Fruit fly (Drosophila melanogaster) whole organism, embryonic: Measurements from ENCODE around the gene Cnot4.

Experiments used
- Ada2b ChIP-seq: fragments of 200-800 bp; sonication (Bioruptor generic); IDR thresholded peaks from 2 replicates; pipeline ENCODE4 v1.3.6; 2022; ENCODE audit warnings: missing biosample characterization, missing genetic modification characterization
- Atf3 ChIP-seq: fragments of 200-800 bp; sonication (Bioruptor generic); optimal IDR thresholded peaks from 3 replicates; lab custom pipeline; 2016; ENCODE audit warnings: missing biosample characterization, missing genetic modification characterization
- CG11398 ChIP-seq: fragments of 200-800 bp; sonication (Bioruptor generic); optimal IDR thresholded peaks from 2 replicates; lab custom pipeline; 2016; ENCODE audit warnings: missing biosample characterization, missing genetic modification characterization
- CG11456 ChIP-seq: fragments of 200-800 bp; sonication (Bioruptor generic); IDR thresholded peaks from 3 replicates; pipeline ENCODE4 v1.3.6; 2022; ENCODE audit warnings: missing biosample characterization, missing genetic modification characterization
- CG11696 ChIP-seq: fragments of 200-800 bp; sonication (Bioruptor generic); IDR thresholded peaks from 2 replicates; pipeline ENCODE4 v1.3.6; 2022; ENCODE audit warnings: missing biosample characterization, missing genetic modification characterization
- CG12155 ChIP-seq: fragments of 200-800 bp; sonication (Bioruptor generic); optimal IDR thresholded peaks from 3 replicates; lab custom pipeline; 2016; ENCODE audit warnings: missing biosample characterization, missing genetic modification characterization
- CG12236 ChIP-seq: fragments of 200-800 bp; sonication (Bioruptor generic); optimal IDR thresholded peaks from 2 replicates; lab custom pipeline; 2016; ENCODE audit warnings: missing biosample characterization, missing genetic modification characterization
- CG16813 ChIP-seq: fragments of 200-800 bp; sonication (Bioruptor generic); IDR thresholded peaks from 3 replicates; pipeline ENCODE4 v1.3.6; 2022; ENCODE audit warnings: missing biosample characterization, missing genetic modification characterization; ENCODE audit not compliant: partially characterized antibody
- CG17829 ChIP-seq: fragments of 200-800 bp; optimal IDR thresholded peaks from 2 replicates; lab custom pipeline; 2019; ENCODE audit warnings: missing biosample characterization, mild to moderate bottlenecking, missing genetic modification characterization, moderate library complexity
- CG34224 ChIP-seq: fragments of 200-800 bp; sonication (Bioruptor generic); IDR thresholded peaks from 3 replicates; pipeline ENCODE4 v1.3.6; 2022; ENCODE audit warnings: missing biosample characterization, missing genetic modification characterization; ENCODE audit not compliant: partially characterized antibody
- CG4707 ChIP-seq: fragments of 200-800 bp; sonication (Bioruptor generic); optimal IDR thresholded peaks from 2 replicates; lab custom pipeline; 2018; ENCODE audit warnings: missing biosample characterization, mild to moderate bottlenecking, missing genetic modification characterization, moderate library complexity
- CG4854 ChIP-seq: fragments of 200-800 bp; sonication (Bioruptor generic); optimal IDR thresholded peaks from 2 replicates; lab custom pipeline; 2016; ENCODE audit warnings: missing biosample characterization, missing genetic modification characterization, inconsistent platforms
- CG7372 ChIP-seq: fragments of 200-800 bp; sonication (Bioruptor generic); IDR thresholded peaks from 2 replicates; pipeline ENCODE4 v1.3.6; 2022; ENCODE audit warnings: missing biosample characterization, missing genetic modification characterization
- CG7556 ChIP-seq: fragments of 200-800 bp; sonication (Bioruptor generic); optimal IDR thresholded peaks from 2 replicates; lab custom pipeline; 2017; ENCODE audit warnings: missing biosample characterization, mild to moderate bottlenecking, missing genetic modification characterization
- D ChIP-seq, 2 experiments: fragments of 200-800 bp in 1 of 2; fragments of >200 bp in 1 of 2; sonication (Bioruptor generic) in 1 of 2; optimal IDR thresholded peaks; 2 replicates in 1 of 2; 3 replicates in 1 of 2; lab custom pipeline; 2017; ENCODE audit warnings: mild to moderate bottlenecking in 1 of 2, missing biosample characterization in 1 of 2, missing genetic modification characterization in 1 of 2, missing genetic modification reagents in 1 of 2
- Dip3 ChIP-seq: fragments of 200-800 bp; sonication (Bioruptor generic); optimal IDR thresholded peaks from 3 replicates; lab custom pipeline; 2016; ENCODE audit warnings: missing biosample characterization, missing genetic modification characterization
- Drgx ChIP-seq: fragments of 200-800 bp; sonication (Bioruptor generic); IDR thresholded peaks from 2 replicates; pipeline ENCODE4 v1.3.6; 2022; ENCODE audit warnings: missing biosample characterization, missing genetic modification characterization
- Ets65A ChIP-seq: fragments of 200-800 bp; sonication (Bioruptor generic); peaks from one replicate; lab custom pipeline; 2016; ENCODE audit warnings: missing biosample characterization, missing genetic modification characterization
- HLH4C ChIP-seq: fragments of 200-800 bp; sonication (Bioruptor generic); IDR thresholded peaks from 3 replicates; pipeline ENCODE4 v1.3.6; 2022; ENCODE audit warnings: missing biosample characterization, missing genetic modification characterization; ENCODE audit not compliant: partially characterized antibody
- HLHmδ ChIP-seq: fragments of 200-800 bp; sonication (Bioruptor generic); optimal IDR thresholded peaks from 2 replicates; lab custom pipeline; 2018; ENCODE audit warnings: missing biosample characterization, mild to moderate bottlenecking, missing genetic modification characterization, moderate library complexity
- Hand ChIP-seq: fragments of 200-800 bp; sonication (Bioruptor generic); optimal IDR thresholded peaks from 2 replicates; lab custom pipeline; 2017; ENCODE audit warnings: mild to moderate bottlenecking, missing biosample characterization, missing genetic modification reagents, missing genetic modification characterization
- Lhr ChIP-seq: fragments of 200-800 bp; sonication (Bioruptor generic); optimal IDR thresholded peaks from 3 replicates; lab custom pipeline; 2017; ENCODE audit warnings: mild to moderate bottlenecking, missing biosample characterization, missing genetic modification reagents, missing genetic modification characterization
- Meics ChIP-seq: fragments of 200-800 bp; sonication (Bioruptor generic); optimal IDR thresholded peaks from 2 replicates; lab custom pipeline; 2017; ENCODE audit warnings: missing biosample characterization, mild to moderate bottlenecking, missing genetic modification characterization
- NFAT ChIP-seq: fragments of 200-800 bp; sonication (Bioruptor generic); IDR thresholded peaks from 2 replicates; pipeline ENCODE4 v1.3.6; 2022; ENCODE audit warnings: missing biosample characterization, missing genetic modification characterization
- aop ChIP-seq: fragments of 200-800 bp; sonication (Bioruptor generic); IDR thresholded peaks from 2 replicates; pipeline ENCODE4 v1.3.6; 2022; ENCODE audit warnings: missing biosample characterization, missing genetic modification characterization
- chif ChIP-seq, 2 experiments: fragments of 200-800 bp; sonication (Bioruptor generic); optimal IDR thresholded peaks; 3 replicates each; lab custom pipeline; 2016; ENCODE audit warnings: missing biosample characterization in 2 of 2, missing genetic modification characterization in 2 of 2
- corto ChIP-seq: fragments of 200-800 bp; sonication (Bioruptor generic); optimal IDR thresholded peaks from 2 replicates; lab custom pipeline; 2016; ENCODE audit warnings: missing biosample characterization, mild to moderate bottlenecking, missing genetic modification characterization, moderate library complexity
- cwo ChIP-seq: fragments of 200-800 bp; sonication (Bioruptor generic); optimal IDR thresholded peaks from 3 replicates; lab custom pipeline; 2017; ENCODE audit warnings: missing biosample characterization, missing genetic modification characterization, mild to moderate bottlenecking, moderate library complexity, missing genetic modification reagents
- disco-r ChIP-seq: fragments of 200-800 bp; sonication (Bioruptor generic); optimal IDR thresholded peaks from 2 replicates; lab custom pipeline; 2016; ENCODE audit warnings: missing biosample characterization, missing genetic modification characterization
- dmrt99B ChIP-seq: fragments of 200-800 bp; sonication (Bioruptor generic); optimal IDR thresholded peaks from 2 replicates; lab custom pipeline; 2018; ENCODE audit warnings: missing biosample characterization, mild to moderate bottlenecking, missing genetic modification characterization, moderate library complexity
- ems ChIP-seq: fragments of 200-800 bp; sonication (Bioruptor generic); optimal IDR thresholded peaks from 3 replicates; lab custom pipeline; 2016; ENCODE audit warnings: missing biosample characterization, missing genetic modification characterization
- fd102C ChIP-seq: fragments of 200-800 bp; sonication (Bioruptor generic); optimal IDR thresholded peaks from 2 replicates; lab custom pipeline; 2018; ENCODE audit warnings: missing biosample characterization, mild to moderate bottlenecking, missing genetic modification characterization, moderate library complexity
- gce ChIP-seq: fragments of 200-800 bp; sonication (Bioruptor generic); IDR thresholded peaks from 3 replicates; pipeline ENCODE4 v1.3.6; 2022; ENCODE audit warnings: missing biosample characterization, missing genetic modification characterization
- lola ChIP-seq, 3 experiments: fragments of >200 bp in 2 of 3; fragments of 200-800 bp in 1 of 3; sonication (Bioruptor generic) in 1 of 3; optimal IDR thresholded peaks; 2 replicates each; lab custom pipeline; 2017 to 2019; ENCODE audit warnings: missing biosample characterization in 3 of 3, missing genetic modification characterization in 3 of 3, mild to moderate bottlenecking in 1 of 3, moderate library complexity in 1 of 3
- mirr ChIP-seq: fragments of 200-800 bp; sonication (Bioruptor generic); optimal IDR thresholded peaks from 3 replicates; lab custom pipeline; 2018; ENCODE audit warnings: missing biosample characterization, mild to moderate bottlenecking, missing genetic modification characterization
- mld ChIP-seq: fragments of 200-800 bp; sonication (Bioruptor generic); IDR thresholded peaks from 3 replicates; pipeline ENCODE4 v1.3.6; 2022; ENCODE audit warnings: missing biosample characterization, missing genetic modification characterization; ENCODE audit not compliant: partially characterized antibody
- nerfin-1 ChIP-seq: fragments of 200-800 bp; sonication (Bioruptor generic); optimal IDR thresholded peaks from 3 replicates; lab custom pipeline; 2019; ENCODE audit warnings: missing biosample characterization, mild to moderate bottlenecking, missing genetic modification characterization, moderate library complexity
- org-1 ChIP-seq: fragments of 200-800 bp; sonication (Bioruptor generic); optimal IDR thresholded peaks from 2 replicates; lab custom pipeline; 2017; ENCODE audit warnings: missing biosample characterization, missing genetic modification characterization
- sd ChIP-seq: fragments of 200-800 bp; sonication (Bioruptor generic); optimal IDR thresholded peaks from 3 replicates; lab custom pipeline; 2018; ENCODE audit warnings: missing biosample characterization, mild to moderate bottlenecking, missing genetic modification characterization, moderate library complexity
- ssp ChIP-seq: fragments of 200-800 bp; sonication (Bioruptor generic); IDR thresholded peaks from 2 replicates; pipeline ENCODE4 v1.3.6; 2022; ENCODE audit warnings: missing biosample characterization, missing genetic modification characterization
- sug ChIP-seq: fragments of 200-800 bp; optimal IDR thresholded peaks from 2 replicates; lab custom pipeline; 2019; ENCODE audit warnings: missing biosample characterization, mild to moderate bottlenecking, missing genetic modification characterization, moderate library complexity
- tin ChIP-seq: fragments of 200-800 bp; sonication (Bioruptor generic); optimal IDR thresholded peaks from 3 replicates; lab custom pipeline; 2016; ENCODE audit warnings: missing biosample characterization, missing genetic modification characterization
- trem ChIP-seq: fragments of 200-800 bp; optimal IDR thresholded peaks from 3 replicates; lab custom pipeline; 2019; ENCODE audit warnings: missing biosample characterization, mild to moderate bottlenecking, missing genetic modification characterization, moderate library complexity
- unpg ChIP-seq: fragments of 200-800 bp; sonication (Bioruptor generic); optimal IDR thresholded peaks from 3 replicates; lab custom pipeline; 2018; ENCODE audit warnings: missing biosample characterization, mild to moderate bottlenecking, missing genetic modification characterization, moderate library complexity
- yki ChIP-seq: fragments of >200 bp; optimal IDR thresholded peaks from 3 replicates; lab custom pipeline; 2018
- zen ChIP-seq: fragments of 200-800 bp; sonication (Bioruptor generic); optimal IDR thresholded peaks from 3 replicates; lab custom pipeline; 2018; ENCODE audit warnings: missing biosample characterization, mild to moderate bottlenecking, missing genetic modification characterization, moderate library complexity
- zfh2 ChIP-seq: fragments of 200-800 bp; sonication (Bioruptor generic); optimal IDR thresholded peaks from 2 replicates; lab custom pipeline; 2016; ENCODE audit warnings: missing biosample characterization, missing genetic modification characterization

Gene Cnot4

dm6 chr2L:10387869-10388726, 8.4 kb upstream of the Cnot4 start, which contains the start of gene da (continued):
- TF ChIP-seq CG34224 (GFP tag; lab: Robert Waterston, UW) (peak; percentile 68), CG4707 (GFP tag; lab: Kevin White, UChicago) (no peak), dmrt99B (tag; lab: Kevin White, UChicago) (peak; percentile 63), HLH4C (GFP tag; lab: Robert Waterston, UW) (peak; percentile 61; the same call in 2 of the 3 replicates), Hand (no peak), cwo (GFP tag; lab: Kevin White, UChicago) (no peak), Meics (GFP tag; lab: Kevin White, UChicago) (peak; percentile 61), aop (GFP tag; lab: Robert Waterston, UW) (no peak), org-1 (no peak), disco-r (GFP tag; lab: Kevin White, UChicago) (no peak), CG11398 (GFP tag; lab: Kevin White, UChicago) (no peak), nerfin-1 (tag; lab: Kevin White, UChicago) (peak; percentile 31), CG16813 (GFP tag; lab: Robert Waterston, UW) (peak; percentile 64), CG4854 (GFP tag; lab: Kevin White, UChicago) (peak; percentile 8), CG12155 (GFP tag; lab: Kevin White, UChicago) (peak; percentile 50), lola (GFP tag; optimal IDR thresholded peaks at IDR 0.05; lab: Kevin White, UChicago) (peak in 2 of 3 experiments; percentile 42 to 92), Atf3 (GFP tag; lab: Kevin White, UChicago) (peak; percentile 72), CG17829 (peak; percentile 76), mirr (GFP tag; lab: Kevin White, UChicago) (no peak), CG11456 (GFP tag; lab: Robert Waterston, UW) (no peak; the same call in 2 of the 3 replicates), Dip3 (GFP tag; lab: Kevin White, UChicago) (peak; percentile 45), sd (peak; percentile 46), Ada2b (GFP tag; lab: Robert Waterston, UW) (peak; percentile 61), gce (GFP tag; lab: Robert Waterston, UW) (no peak; the same call in 2 of the 3 replicates), chif (GFP tag; optimal IDR thresholded peaks at IDR 0.05; lab: Kevin White, UChicago) (peak; percentile 44 to 55), HLHmδ (GFP tag; lab: Kevin White, UChicago) (no peak), zen (tag; lab: Kevin White, UChicago) (peak; percentile 57), corto (GFP tag; lab: Kevin White, UChicago) (no peak), ssp (GFP tag; lab: Robert Waterston, UW) (peak; percentile 98), CG7372 (GFP tag; lab: Robert Waterston, UW) (0 out of 2 replicates have a peak, but pooled peaks have one; percentile 29), D (optimal IDR thresholded peaks at IDR 0.05; lab: Kevin White, UChicago) (no peak), D (GFP tag; optimal IDR thresholded peaks at IDR 0.05; lab: Kevin White, UChicago) (no peak), ems (peak; percentile 46), sug (tag; lab: Kevin White, UChicago) (peak; percentile 75), mld (no peak), CG12236 (peak; percentile 48), fd102C (GFP tag; lab: Kevin White, UChicago) (no peak), CG7556 (GFP tag; lab: Kevin White, UChicago) (peak; percentile 25), yki (no peak), trem (peak; percentile 59), unpg (GFP tag; lab: Kevin White, UChicago) (peak; percentile 52), NFAT (peak; percentile 58; the same call in 1 of the 2 replicates), Ets65A (GFP tag; lab: Kevin White, UChicago) (peak; percentile 78), Lhr (GFP tag; lab: Kevin White, UChicago) (peak; percentile 23), Drgx (peak; percentile 37; the same call in 1 of the 2 replicates), tin (GFP tag; lab: Kevin White, UChicago) (peak; percentile 62), zfh2 (peak; percentile 69), CG11696 (no peak)
